Worm (Caenorhabditis elegans): ENCODE results near the gene fkh-9.

Gene fkh-9

DNA sequence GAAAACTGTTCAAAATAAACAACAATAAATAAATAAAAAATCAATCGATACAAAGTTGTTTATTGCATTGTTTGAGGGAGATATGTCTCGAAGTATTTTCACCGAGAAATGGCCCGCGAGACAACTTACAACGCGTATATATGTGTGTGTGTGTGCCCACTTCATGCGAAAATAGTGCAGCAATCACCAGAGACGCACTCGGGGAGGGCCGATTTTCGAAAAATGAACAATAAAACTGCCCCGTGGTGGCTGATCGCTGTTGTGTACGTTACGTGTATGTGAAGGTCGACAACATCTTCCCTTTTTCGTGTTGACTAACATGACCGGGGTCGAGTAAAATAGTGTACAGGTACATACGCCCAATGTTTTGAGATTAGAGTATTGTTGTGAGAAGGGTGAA is 38.3 kb downstream of the fkh-9 start (continued):
- TF ChIP-seq lsy-2 (tag; optimal IDR thresholded peaks at IDR 0.05), result peak in 1 of 2 experiments; percentile 68
- peak; percentile 92 for TF ChIP-seq ama-1 (optimal IDR thresholded peaks at IDR 0.05)
- TF ChIP-seq elt-3 (tag; optimal IDR thresholded peaks at IDR 0.05), result no peak
- TF ChIP-seq nhr-23 (tag; optimal IDR thresholded peaks at IDR 0.05), result no peak
- TF ChIP-seq unc-55 (GFP tag; optimal IDR thresholded peaks at IDR 0.05), result no peak
- TF ChIP-seq dmd-4 (tag; optimal IDR thresholded peaks at IDR 0.05), result no peak
- TF ChIP-seq unc-39 (tag; optimal IDR thresholded peaks at IDR 0.05), result no peak
- peak; percentile 84 for TF ChIP-seq sma-3 (GFP tag; optimal IDR thresholded peaks at IDR 0.05)
- TF ChIP-seq R02D3.7 (tag; optimal IDR thresholded peaks at IDR 0.05), result no peak
- TF ChIP-seq lin-39 (tag; optimal IDR thresholded peaks at IDR 0.05), result no peak
- no peak for TF ChIP-seq zag-1 (tag; optimal IDR thresholded peaks at IDR 0.05)
- no peak for TF ChIP-seq nhr-77 (tag; optimal IDR thresholded peaks at IDR 0.05)
- TF ChIP-seq ztf-4 (tag; optimal IDR thresholded peaks at IDR 0.05), result peak; percentile 84
- TF ChIP-seq gmeb-1 (tag; optimal IDR thresholded peaks at IDR 0.05), result peak; percentile 5
- peak; percentile 43 for TF ChIP-seq sem-4 (tag; optimal IDR thresholded peaks at IDR 0.05)
- no peak for TF ChIP-seq ceh-82 (tag; optimal IDR thresholded peaks at IDR 0.05)
- peak; percentile 90 for TF ChIP-seq nhr-129 (tag; optimal IDR thresholded peaks at IDR 0.05)
- TF ChIP-seq aly-2 (tag; optimal IDR thresholded peaks at IDR 0.05), result no peak
- no peak for TF ChIP-seq elt-1 (tag; optimal IDR thresholded peaks at IDR 0.05)

DNA sequence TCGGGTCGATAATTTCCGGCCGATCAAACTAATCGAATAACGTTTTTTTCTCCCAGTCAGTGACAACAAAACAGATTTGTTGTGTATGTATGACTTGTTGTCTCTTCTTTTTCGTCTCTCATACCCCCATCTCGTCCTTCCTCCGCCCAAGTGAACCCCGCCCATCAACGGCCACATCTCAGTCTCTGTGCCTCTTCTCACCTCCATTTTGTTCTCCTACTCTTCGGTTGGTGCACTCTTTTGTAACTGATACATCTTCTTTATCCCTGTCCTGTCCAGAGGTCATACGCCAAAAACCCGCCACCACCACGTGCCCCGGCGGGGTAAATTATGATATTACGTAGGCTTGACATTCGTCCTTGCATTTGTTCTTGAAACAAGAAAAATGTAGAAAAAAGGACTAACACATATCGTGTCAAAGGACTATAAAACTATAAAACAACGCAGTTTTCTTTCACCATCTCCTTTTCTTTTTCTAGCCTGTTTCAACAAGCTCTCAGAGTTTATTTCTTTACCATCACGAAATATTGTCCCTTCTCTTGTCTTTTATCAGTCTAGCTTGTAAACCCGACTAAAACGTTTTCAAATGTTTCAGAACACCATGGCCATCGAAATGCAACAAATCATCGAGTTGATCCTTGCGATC is 39.2 kb downstream of the fkh-9 start, which contains the start of gene pmpl-1:
Gene pmpl-1, plus strand, starts transcription at position 596 of the 646 bp plus-strand sequence.
- TF ChIP-seq lin-11 (tag; optimal IDR thresholded peaks at IDR 0.05), result peak; percentile 7
- TF ChIP-seq dmd-4 (tag; optimal IDR thresholded peaks at IDR 0.05), result no peak
- TF ChIP-seq gmeb-1 (tag; optimal IDR thresholded peaks at IDR 0.05), result no peak
- no peak for TF ChIP-seq nhr-12 (tag; optimal IDR thresholded peaks at IDR 0.05)
- peak; percentile 60 for TF ChIP-seq F13H6.1 (tag; optimal IDR thresholded peaks at IDR 0.05)
- TF ChIP-seq peb-1 (tag; optimal IDR thresholded peaks at IDR 0.05), result no peak
- no peak for TF ChIP-seq sma-9 (GFP tag; optimal IDR thresholded peaks at IDR 0.05)
- no peak for TF ChIP-seq sma-9 (tag; optimal IDR thresholded peaks at IDR 0.05)
- no peak for TF ChIP-seq ZK546.5 (tag; optimal IDR thresholded peaks at IDR 0.05)
- peak; percentile 91 for TF ChIP-seq ceh-16 (tag; optimal IDR thresholded peaks at IDR 0.05)
- TF ChIP-seq snpc-4 (tag; optimal IDR thresholded peaks at IDR 0.05), result no peak
- no peak for TF ChIP-seq zag-1 (tag; optimal IDR thresholded peaks at IDR 0.05)
- no peak for TF ChIP-seq fos-1 (tag; optimal IDR thresholded peaks at IDR 0.05)
- no peak for TF ChIP-seq mab-5 (tag; optimal IDR thresholded peaks at IDR 0.05)
- peak; percentile 74 for TF ChIP-seq nhr-129 (tag; optimal IDR thresholded peaks at IDR 0.05)
- TF ChIP-seq ztf-11 (tag; optimal IDR thresholded peaks at IDR 0.05), result no peak
- no peak for TF ChIP-seq Y55F3AM.14 (GFP tag; optimal IDR thresholded peaks at IDR 0.05)
- no peak for TF ChIP-seq lin-39 (tag; optimal IDR thresholded peaks at IDR 0.05)
- no peak for TF ChIP-seq unc-55 (GFP tag; optimal IDR thresholded peaks at IDR 0.05)
- no peak for TF ChIP-seq ztf-1 (GFP tag; conservative IDR thresholded peaks at IDR 0.05)
- peak; percentile 64 for TF ChIP-seq crh-2 (tag; optimal IDR thresholded peaks at IDR 0.05)
- no peak for TF ChIP-seq mbf-1 (tag; optimal IDR thresholded peaks at IDR 0.05)
- TF ChIP-seq sma-3 (GFP tag; optimal IDR thresholded peaks at IDR 0.05), result peak; percentile 51
- no peak for TF ChIP-seq R02D3.7 (tag; optimal IDR thresholded peaks at IDR 0.05)
- TF ChIP-seq unc-62 (GFP tag; optimal IDR thresholded peaks at IDR 0.05), result no peak
- TF ChIP-seq nhr-21 (tag; optimal IDR thresholded peaks at IDR 0.05), result peak; percentile 24
- TF ChIP-seq lsy-2 (tag; optimal IDR thresholded peaks at IDR 0.05), result peak in 1 of 2 experiments; percentile 27
- no peak for TF ChIP-seq alr-1 (tag; optimal IDR thresholded peaks at IDR 0.05)
- no peak for TF ChIP-seq nhr-6 (tag; optimal IDR thresholded peaks at IDR 0.05)
- peak; percentile 7 for TF ChIP-seq nhr-23 (tag; optimal IDR thresholded peaks at IDR 0.05)
- no peak for TF ChIP-seq nhr-11 (tag; optimal IDR thresholded peaks at IDR 0.05)
- no peak for TF ChIP-seq skn-1 (tag; optimal IDR thresholded peaks at IDR 0.05)
- TF ChIP-seq mdl-1 (tag; optimal IDR thresholded peaks at IDR 0.05), result peak; percentile 31 to 46
- TF ChIP-seq nhr-10 (tag; optimal IDR thresholded peaks at IDR 0.05), result no peak
- TF ChIP-seq blmp-1 (tag; optimal IDR thresholded peaks at IDR 0.05; ENCODE audit: insufficient read depth), result peak; percentile 73
- TF ChIP-seq ztf-4 (tag; optimal IDR thresholded peaks at IDR 0.05), result no peak
- TF ChIP-seq unc-39 (tag; optimal IDR thresholded peaks at IDR 0.05), result no peak
- TF ChIP-seq ama-1 (optimal IDR thresholded peaks at IDR 0.05), result no peak
- TF ChIP-seq nhr-77 (tag; optimal IDR thresholded peaks at IDR 0.05), result no peak
- no peak for TF ChIP-seq aly-2 (tag; optimal IDR thresholded peaks at IDR 0.05)
- TF ChIP-seq sem-4 (tag; optimal IDR thresholded peaks at IDR 0.05), result peak; percentile 41
- peak; percentile 47 for TF ChIP-seq C34F6.9 (tag; optimal IDR thresholded peaks at IDR 0.05)
- TF ChIP-seq nhr-25 (tag; optimal IDR thresholded peaks at IDR 0.05), result peak; percentile 95
- peak; percentile 43 for TF ChIP-seq lin-13 (GFP tag; optimal IDR thresholded peaks at IDR 0.05)
- TF ChIP-seq elt-1 (tag; optimal IDR thresholded peaks at IDR 0.05), result no peak
- TF ChIP-seq egl-27 (tag; optimal IDR thresholded peaks at IDR 0.05), result peak; percentile 40
- no peak for TF ChIP-seq nhr-237 (tag; optimal IDR thresholded peaks at IDR 0.05)
- TF ChIP-seq elt-3 (tag; optimal IDR thresholded peaks at IDR 0.05), result no peak
- no peak for TF ChIP-seq ceh-82 (tag; optimal IDR thresholded peaks at IDR 0.05)
